Fruit fly (Drosophila melanogaster): ENCODE results near the gene Dph4.
A peak's percentile ranks its signal among the peaks of the same experiment; 100 is the strongest.

Gene Dph4

DNA sequence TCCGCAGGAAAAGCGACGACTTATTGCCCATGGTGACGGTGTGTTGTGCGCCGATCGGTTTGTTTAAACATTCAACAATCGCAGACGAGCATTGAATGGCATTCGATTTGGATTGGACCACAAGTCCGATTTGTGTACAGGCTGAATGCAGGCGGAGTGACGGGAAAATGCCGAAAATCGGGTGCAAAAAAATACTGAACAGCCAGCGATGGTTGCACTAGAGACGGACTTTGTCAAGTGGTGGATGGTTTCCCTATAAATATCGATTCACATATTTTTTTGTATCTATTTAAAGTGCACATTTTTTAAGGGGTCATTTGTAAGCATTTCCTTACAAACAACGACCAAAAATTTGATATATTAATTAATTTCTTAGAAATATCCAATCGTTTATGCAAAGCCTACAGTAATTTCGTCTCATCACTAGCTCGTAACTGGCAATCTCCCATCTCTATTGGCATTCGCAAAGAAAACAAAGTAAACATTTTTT, 30.8 kb upstream of the Dph4 start, which contains the start of the genes elm and MED27 (continued):
- TF ChIP-seq CG13287 (GFP tag; IDR thresholded peaks at IDR 0.05; ENCODE audit: partially characterized antibody) = peak; percentile 95
- TF ChIP-seq CG9797 (GFP tag; optimal IDR thresholded peaks at IDR 0.05) = peak; percentile 95
- TF ChIP-seq crc (GFP tag; optimal IDR thresholded peaks at IDR 0.05) = peak; percentile 65
- TF ChIP-seq Camta (GFP tag; optimal IDR thresholded peaks at IDR 0.05) = peak; percentile 94
- TF ChIP-seq CG3838 (GFP tag; optimal IDR thresholded peaks at IDR 0.05) = peak; percentile 87
- TF ChIP-seq Sin3A (optimal IDR thresholded peaks at IDR 0.05) = peak; percentile 95
- TF ChIP-seq Hr39 (optimal IDR thresholded peaks at IDR 0.05) = no peak
- no peak for TF ChIP-seq zf30C (GFP tag; optimal IDR thresholded peaks at IDR 0.05)
- peak; percentile 94 for TF ChIP-seq HLHmδ (GFP tag; optimal IDR thresholded peaks at IDR 0.05)
- TF ChIP-seq Trl (optimal IDR thresholded peaks at IDR 0.05) = no peak
- TF ChIP-seq Trl (GFP tag; optimal IDR thresholded peaks at IDR 0.05) = peak; percentile 93
- peak; percentile 85 for TF ChIP-seq peb (GFP tag; IDR thresholded peaks at IDR 0.05)
- peak; percentile 83 for TF ChIP-seq CG34376 (GFP tag; optimal IDR thresholded peaks at IDR 0.05)
- peak; percentile 80 for TF ChIP-seq aop (GFP tag; IDR thresholded peaks at IDR 0.05)
- TF ChIP-seq CG4820 (GFP tag; optimal IDR thresholded peaks at IDR 0.05) = peak; percentile 91
- TF ChIP-seq gt (GFP tag; IDR thresholded peaks at IDR 0.05) = peak; percentile 85
- peak; percentile 98 for TF ChIP-seq knrl (GFP tag; IDR thresholded peaks at IDR 0.05; ENCODE audit: partially characterized antibody)
- TF ChIP-seq CG11085 (GFP tag; IDR thresholded peaks at IDR 0.05) = peak; percentile 91
- peak; percentile 95 for TF ChIP-seq CG4424 (GFP tag; optimal IDR thresholded peaks at IDR 0.05)
- peak; percentile 75 for TF ChIP-seq stwl (tag; optimal IDR thresholded peaks at IDR 0.05)
- peak; percentile 67 for TF ChIP-seq CG11398 (GFP tag; optimal IDR thresholded peaks at IDR 0.05)
- TF ChIP-seq CG34422 (GFP tag; IDR thresholded peaks at IDR 0.05) = peak; percentile 95
- peak; percentile 47 for TF ChIP-seq Neu2 (GFP tag; optimal IDR thresholded peaks at IDR 0.05; ENCODE audit: borderline replicate concordance)
- peak; percentile 87 for TF ChIP-seq CG7357 (GFP tag; IDR thresholded peaks at IDR 0.05)
- peak; percentile 87 for TF ChIP-seq CG30431 (GFP tag; optimal IDR thresholded peaks at IDR 0.05)
- TF ChIP-seq tup (GFP tag; optimal IDR thresholded peaks at IDR 0.05) = peak; percentile 73
- TF ChIP-seq tio (GFP tag; optimal IDR thresholded peaks at IDR 0.05) = no peak
- TF ChIP-seq CG4854 (GFP tag; optimal IDR thresholded peaks at IDR 0.05) = peak; percentile 86
- peak; percentile 98 for TF ChIP-seq CG9932 (GFP tag; IDR thresholded peaks at IDR 0.05)
- TF ChIP-seq CHES-1-like (GFP tag; optimal IDR thresholded peaks at IDR 0.05) = peak; percentile 94
- TF ChIP-seq Hsf (GFP tag; optimal IDR thresholded peaks at IDR 0.05) = peak; percentile 97
- TF ChIP-seq CG18764 (GFP tag; optimal IDR thresholded peaks at IDR 0.05) = peak; percentile 87
- peak; percentile 53 for TF ChIP-seq Dref (GFP tag; IDR thresholded peaks at IDR 0.05)
- peak; percentile 87 for TF ChIP-seq ro (GFP tag; IDR thresholded peaks at IDR 0.05)
- TF ChIP-seq Dp (GFP tag; optimal IDR thresholded peaks at IDR 0.05) = peak; percentile 25
- peak; percentile 58; the same call in 1 of the 3 replicates for TF ChIP-seq CG7963 (GFP tag; IDR thresholded peaks at IDR 0.05; ENCODE audit: partially characterized antibody)
- TF ChIP-seq CG2116 (GFP tag; optimal IDR thresholded peaks at IDR 0.05) = peak; percentile 92
- TF ChIP-seq ewg (GFP tag; optimal IDR thresholded peaks at IDR 0.05) = peak; percentile 80
- peak; percentile 81 for TF ChIP-seq CG2875 (GFP tag; optimal IDR thresholded peaks at IDR 0.05)
- TF ChIP-seq NC2α (GFP tag; optimal IDR thresholded peaks at IDR 0.05) = peak; percentile 79
- peak; percentile 94 for TF ChIP-seq CG11456 (GFP tag; IDR thresholded peaks at IDR 0.05)
- TF ChIP-seq CG7556 (GFP tag; optimal IDR thresholded peaks at IDR 0.05) = peak; percentile 85
- TF ChIP-seq CG3407 (GFP tag; optimal IDR thresholded peaks at IDR 0.05) = peak; percentile 78
- peak; percentile 83 for TF ChIP-seq Opbp (GFP tag; IDR thresholded peaks at IDR 0.05; ENCODE audit: partially characterized antibody)
- TF ChIP-seq MESR4 (GFP tag; optimal IDR thresholded peaks at IDR 0.05) = peak; percentile 96
- TF ChIP-seq Awh (GFP tag; IDR thresholded peaks at IDR 0.05) = peak; percentile 81
- TF ChIP-seq CG1602 (GFP tag; optimal IDR thresholded peaks at IDR 0.05) = peak; percentile 96
- no peak for TF ChIP-seq bigmax (GFP tag; optimal IDR thresholded peaks at IDR 0.05)
- peak; percentile 90 for TF ChIP-seq Taf1 (GFP tag; IDR thresholded peaks at IDR 0.05)
- TF ChIP-seq gsb-n (tag; optimal IDR thresholded peaks at IDR 0.05) = no peak
- peak; percentile 91 for TF ChIP-seq Dad (GFP tag; optimal IDR thresholded peaks at IDR 0.05)
- peak; percentile 87 for TF ChIP-seq Atf6 (GFP tag; IDR thresholded peaks at IDR 0.05)
